Fruit fly (Drosophila melanogaster) whole organism, embryonic: ENCODE results near the gene dlg1.

ENCODE experiments used
- CG14710 ChIP-seq: fragments of 200-800 bp; sonication (Bioruptor generic); optimal IDR thresholded peaks from 3 replicates; lab custom pipeline; 2019; ENCODE audit warnings: missing biosample characterization, mild to moderate bottlenecking, missing genetic modification characterization, moderate library complexity
- CG15601 ChIP-seq: fragments of 200-800 bp; sonication (Bioruptor generic); optimal IDR thresholded peaks from 3 replicates; lab custom pipeline; 2019; ENCODE audit warnings: missing biosample characterization, mild to moderate bottlenecking, missing genetic modification characterization, moderate library complexity
- bsh ChIP-seq, 2 experiments: fragments of 200-800 bp; sonication (Bioruptor generic); optimal IDR thresholded peaks; 2 replicates each; lab custom pipeline; 2017 to 2018; ENCODE audit warnings: mild to moderate bottlenecking in 2 of 2, missing biosample characterization in 2 of 2, missing genetic modification characterization in 2 of 2, moderate library complexity in 1 of 2

DNA sequence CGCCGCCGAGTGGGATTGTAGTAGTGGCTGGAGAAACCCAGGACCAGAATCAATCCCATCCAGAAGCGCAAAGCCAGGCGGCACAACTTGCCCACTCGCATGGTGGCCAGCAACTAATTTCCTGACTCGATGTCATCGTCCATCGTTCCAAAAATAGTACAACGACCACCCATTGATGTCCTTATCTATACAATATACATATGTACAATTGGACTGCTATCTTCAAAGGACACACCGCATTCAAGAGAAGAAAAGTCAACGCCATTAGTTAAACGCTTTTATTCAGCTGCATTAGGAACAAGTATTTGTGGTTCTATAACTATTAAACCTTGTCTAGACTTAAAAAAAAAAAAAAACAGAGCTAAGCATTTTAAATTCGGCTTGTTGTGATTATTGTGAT lies 43.6 kb downstream of the dlg1 start, which contains the start of gene Gr10b:
- TF ChIP-seq CG15601 (tag; lab: Kevin White, UChicago) (no peak), bsh (GFP tag; optimal IDR thresholded peaks at IDR 0.05; lab: Kevin White, UChicago) (no peak), CG14710 (tag; lab: Kevin White, UChicago) (no peak)
